Worm (Caenorhabditis elegans) whole organism, L4 larva: ENCODE measurements around the gene rha-2.

Source experiments
- D1046.2 ChIP-seq: fragments of 200-800 bp; sonication (Bioruptor generic); IDR thresholded peaks from 2 replicates; pipeline ENCODE4 v1.3.6; 2022; ENCODE audit warnings: missing genetic modification characterization, missing compliant biosample characterization
- F26F4.8 ChIP-seq: fragments of 200-800 bp; sonication (Bioruptor generic); conservative IDR thresholded peaks from 2 replicates; pipeline ENCODE4 v1.3.6; 2022; ENCODE audit warnings: missing genetic modification characterization, missing compliant biosample characterization
- Y48G9A.11 ChIP-seq: fragments of 200-800 bp; sonication (Bioruptor generic); IDR thresholded peaks from 2 replicates; pipeline ENCODE4 v1.3.6; 2022; ENCODE audit warnings: missing genetic modification reagents, missing genetic modification characterization, missing compliant biosample characterization
- aha-1 ChIP-seq: fragments of 150-350 bp; peaks from one replicate; lab custom pipeline; 2014; ENCODE audit warnings: missing biosample characterization, missing genetic modification characterization
- ceh-28 ChIP-seq: fragments of 150-350 bp; optimal IDR thresholded peaks from 2 replicates; lab custom pipeline; 2014; ENCODE audit warnings: missing biosample characterization, missing genetic modification reagents, missing genetic modification characterization
- ceh-82 ChIP-seq: sonication (generic microtip); optimal IDR thresholded peaks from 2 replicates; lab custom pipeline; 2017; ENCODE audit warnings: missing biosample characterization, missing genetic modification characterization
- ces-1 ChIP-seq: fragments of 150-350 bp; sonication (generic microtip); optimal IDR thresholded peaks from 4 replicates; lab custom pipeline; 2014; ENCODE audit warnings: missing biosample characterization, missing genetic modification reagents, missing genetic modification characterization
- cey-2 ChIP-seq: sonication (generic microtip); optimal IDR thresholded peaks from 3 replicates; lab custom pipeline; 2017; ENCODE audit warnings: missing genetic modification characterization, mild to moderate bottlenecking, missing compliant biosample characterization, antibody characterized with exemption, borderline replicate concordance; ENCODE audit not compliant: insufficient read depth
- ctbp-1 ChIP-seq: fragments of 200-800 bp; sonication (Bioruptor generic); IDR thresholded peaks from 2 replicates; pipeline ENCODE4 v1.3.6; 2022; ENCODE audit warnings: missing genetic modification reagents, missing genetic modification characterization, missing compliant biosample characterization
- daf-19 ChIP-seq: fragments of 200-800 bp; sonication (Bioruptor generic); conservative IDR thresholded peaks from 2 replicates; pipeline ENCODE4 v1.3.6; 2022; ENCODE audit warnings: missing genetic modification characterization, missing compliant biosample characterization
- daf-8 ChIP-seq: fragments of 200-800 bp; sonication (Bioruptor generic); IDR thresholded peaks from 2 replicates; pipeline ENCODE4 v1.3.6; 2022; ENCODE audit warnings: missing genetic modification characterization, missing compliant biosample characterization
- dmd-6 ChIP-seq: fragments of 200-800 bp; sonication (Bioruptor generic); IDR thresholded peaks from 2 replicates; pipeline ENCODE4 v1.3.6; 2022; ENCODE audit warnings: missing genetic modification reagents, missing genetic modification characterization, missing compliant biosample characterization
- fkh-10 ChIP-seq: fragments of 150-350 bp; optimal IDR thresholded peaks from 2 replicates; lab custom pipeline; 2014; ENCODE audit warnings: missing biosample characterization, missing genetic modification reagents, missing genetic modification characterization
- lin-15B ChIP-seq: fragments of 150-350 bp; sonication (generic microtip); optimal IDR thresholded peaks from 3 replicates; lab custom pipeline; 2014; ENCODE audit warnings: missing biosample characterization, missing genetic modification characterization
- lin-38 ChIP-seq: fragments of 200-800 bp; sonication (Bioruptor generic); IDR thresholded peaks from 2 replicates; pipeline ENCODE4 v1.3.6; 2022; ENCODE audit warnings: missing genetic modification reagents, missing genetic modification characterization, missing compliant biosample characterization
- lsy-2 ChIP-seq, 2 experiments: fragments of 150-350 bp in 1 of 2; sonication (generic microtip) in 1 of 2; optimal IDR thresholded peaks; 2 replicates each; lab custom pipeline; 2014 to 2017; ENCODE audit warnings: missing biosample characterization in 2 of 2, missing genetic modification characterization in 2 of 2
- mdt-29 ChIP-seq: fragments of 200-800 bp; sonication (Bioruptor generic); IDR thresholded peaks from 2 replicates; pipeline ENCODE4 v1.3.6; 2022; ENCODE audit warnings: missing genetic modification reagents, missing genetic modification characterization, missing compliant biosample characterization
- mxl-3 ChIP-seq: fragments of 200-800 bp; sonication (Bioruptor generic); optimal IDR thresholded peaks from 2 replicates; lab custom pipeline; 2018; ENCODE audit warnings: mild to moderate bottlenecking, missing genetic modification characterization, missing compliant biosample characterization
- nhr-10 ChIP-seq: fragments of 150-350 bp; optimal IDR thresholded peaks from 2 replicates; lab custom pipeline; 2014; ENCODE audit warnings: missing biosample characterization, missing genetic modification characterization
- nhr-11 ChIP-seq: fragments of 150-350 bp; optimal IDR thresholded peaks from 2 replicates; lab custom pipeline; 2014; ENCODE audit warnings: missing biosample characterization, missing genetic modification characterization
- nhr-25 ChIP-seq: sonication (generic microtip); optimal IDR thresholded peaks from 2 replicates; lab custom pipeline; 2017; ENCODE audit warnings: missing genetic modification characterization, mild to moderate bottlenecking, missing compliant biosample characterization, antibody characterized with exemption, moderate library complexity, borderline replicate concordance; ENCODE audit not compliant: insufficient read depth
- nhr-28 ChIP-seq: fragments of 150-350 bp; optimal IDR thresholded peaks from 2 replicates; lab custom pipeline; 2014; ENCODE audit warnings: missing biosample characterization, missing genetic modification characterization
- nhr-77 ChIP-seq: fragments of 150-350 bp; optimal IDR thresholded peaks from 2 replicates; lab custom pipeline; 2014; ENCODE audit warnings: missing biosample characterization, missing genetic modification characterization
- rbr-2 ChIP-seq: sonication (generic microtip); optimal IDR thresholded peaks from 2 replicates; lab custom pipeline; 2016; ENCODE audit warnings: missing genotype, missing genetic modification characterization, missing compliant biosample characterization
- skn-1 ChIP-seq: fragments of 150-350 bp; optimal IDR thresholded peaks from 2 replicates; lab custom pipeline; 2014; ENCODE audit warnings: missing biosample characterization, missing genetic modification characterization
- spr-1 ChIP-seq: sonication (generic microtip); optimal IDR thresholded peaks from 2 replicates; lab custom pipeline; 2016; ENCODE audit warnings: mild to moderate bottlenecking, missing genetic modification characterization, missing compliant biosample characterization
- unc-39 ChIP-seq: sonication (generic microtip); optimal IDR thresholded peaks from 2 replicates; lab custom pipeline; 2017; ENCODE audit warnings: missing biosample characterization, missing genetic modification characterization
- unc-62 ChIP-seq, 3 experiments: fragments of 150-350 bp in 1 of 3; sonication (generic microtip); optimal IDR thresholded peaks in 2 of 3; peaks in 1 of 3; 1 replicate in 1 of 3; 2 replicates in 2 of 3; lab custom pipeline; 2014 to 2017; ENCODE audit warnings: missing biosample characterization in 3 of 3, missing genetic modification characterization in 3 of 3, missing genetic modification reagents in 3 of 3, missing genotype in 1 of 3
- zfp-2 ChIP-seq: sonication (generic microtip); optimal IDR thresholded peaks from 2 replicates; lab custom pipeline; 2016; ENCODE audit warnings: mild to moderate bottlenecking, missing genetic modification characterization, missing compliant biosample characterization
- zfp-3 ChIP-seq: fragments of 200-800 bp; sonication (Bioruptor generic); conservative IDR thresholded peaks from 2 replicates; pipeline ENCODE4 v1.3.6; 2022; ENCODE audit warnings: missing genetic modification reagents, missing genetic modification characterization, missing compliant biosample characterization
- ztf-11 ChIP-seq: fragments of 150-350 bp; optimal IDR thresholded peaks from 2 replicates; lab custom pipeline; 2014; ENCODE audit warnings: missing biosample characterization, missing genetic modification characterization

The rha-2 gene

DNA sequence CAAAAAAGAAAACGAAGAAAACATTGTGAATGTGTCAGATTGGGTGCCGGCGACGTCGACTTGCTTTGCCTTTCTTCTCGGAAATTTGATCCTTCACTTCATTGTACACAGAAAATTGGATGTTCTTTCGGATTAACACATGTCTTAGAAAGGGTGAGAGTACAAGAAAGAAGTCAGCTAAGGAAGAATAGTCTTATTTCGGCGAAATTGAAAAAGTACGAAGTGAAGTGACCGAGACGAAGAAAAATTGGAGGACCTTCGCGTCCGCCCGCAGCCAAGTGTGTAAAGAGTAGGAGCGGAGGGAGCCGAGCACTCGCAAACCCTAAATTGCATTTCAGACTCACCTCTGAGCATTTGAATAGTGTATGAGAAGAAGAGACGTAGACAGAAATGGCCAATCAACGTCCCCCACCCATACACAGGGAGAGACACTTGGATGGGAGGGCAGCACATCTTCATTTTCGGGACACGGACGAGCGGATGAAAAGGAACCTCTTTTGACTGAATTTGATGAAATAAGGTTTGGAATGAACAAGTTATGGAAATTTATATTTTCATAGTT is 25.7 kb downstream of the rha-2 start, which contains the start of gene glr-1:
glr-1 (minus strand) TSS at position 51 of the 562 bp plus-strand sequence.
- TF ChIP-seq ctbp-1 (0 out of 2 replicates have a peak, but pooled peaks have one; percentile 25), nhr-11 (tag; lab: Kevin White, UChicago) (no peak), nhr-25 (tag; lab: Kevin White, UChicago) (no peak), D1046.2 (GFP tag; lab: Robert Waterston, UW) (no peak), aha-1 (tag; lab: Kevin White, UChicago) (peak; percentile 91), lin-38 (GFP tag; lab: Robert Waterston, UW) (no peak), ces-1 (GFP tag; lab: Kevin White, UChicago) (no peak), zfp-2 (tag; lab: Kevin White, UChicago) (no peak), fkh-10 (GFP tag; lab: Kevin White, UChicago) (peak; percentile 92)

DNA sequence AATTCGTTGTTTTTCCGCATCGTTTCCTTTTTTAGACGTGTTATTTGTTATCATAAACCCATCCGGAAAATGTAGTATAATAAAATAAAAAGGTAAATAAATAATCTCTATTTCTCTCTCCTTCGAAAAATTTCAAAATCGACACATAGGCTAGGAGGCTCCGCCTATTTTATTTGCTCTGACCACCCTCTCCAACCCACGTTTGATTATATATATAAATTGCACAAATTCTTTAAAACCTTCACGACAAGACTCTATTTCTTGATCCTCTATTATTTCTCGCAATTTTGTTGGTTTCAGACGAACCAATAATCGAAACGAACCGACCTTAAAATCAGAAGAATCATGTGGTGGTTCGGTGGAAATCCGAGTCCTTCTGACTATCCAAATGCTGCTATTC is 33.6 kb downstream of the rha-2 start, which contains the start of gene doxa-1:
doxa-1 (plus strand) TSS at position 301 of the 400 bp plus-strand sequence.
- TF ChIP-seq spr-1 (tag; lab: Kevin White, UChicago) (no peak), aha-1 (tag; lab: Kevin White, UChicago) (peak; percentile 11), nhr-28 (tag; lab: Kevin White, UChicago) (no peak), unc-62 (GFP tag; optimal IDR thresholded peaks at IDR 0.05 in 1 of 2; lab: Kevin White, UChicago) (peak in 1 of 2 experiments; percentile 87), unc-62 (tag; optimal IDR thresholded peaks at IDR 0.05; lab: Kevin White, UChicago) (no peak)

DNA sequence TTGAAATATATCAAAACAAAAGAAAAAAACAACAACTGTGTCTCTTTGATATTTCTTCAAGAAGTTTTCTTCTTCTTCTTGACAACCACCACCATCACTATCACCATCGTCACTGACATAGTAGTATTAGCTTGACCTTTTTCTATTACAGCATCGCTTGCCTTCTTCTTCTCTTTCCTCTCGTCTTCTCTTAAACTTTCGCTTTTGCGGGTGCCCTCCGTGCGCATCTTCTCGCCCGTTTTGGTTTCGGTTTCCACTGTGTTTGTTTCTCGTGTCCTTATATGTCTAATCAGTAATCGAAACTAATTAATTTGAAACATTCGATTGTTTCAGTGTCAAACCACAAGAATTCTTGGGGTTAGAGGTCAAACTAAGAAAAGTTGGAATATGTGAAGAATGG is 35.0 kb downstream of the rha-2 start:
- 0 out of 2 replicates have a peak, but pooled peaks have one; percentile 36 for TF ChIP-seq ctbp-1
- TF ChIP-seq daf-8 (GFP tag; lab: Robert Waterston, UW) = no peak
- TF ChIP-seq aha-1 (tag; lab: Kevin White, UChicago) = peak; percentile 93

DNA sequence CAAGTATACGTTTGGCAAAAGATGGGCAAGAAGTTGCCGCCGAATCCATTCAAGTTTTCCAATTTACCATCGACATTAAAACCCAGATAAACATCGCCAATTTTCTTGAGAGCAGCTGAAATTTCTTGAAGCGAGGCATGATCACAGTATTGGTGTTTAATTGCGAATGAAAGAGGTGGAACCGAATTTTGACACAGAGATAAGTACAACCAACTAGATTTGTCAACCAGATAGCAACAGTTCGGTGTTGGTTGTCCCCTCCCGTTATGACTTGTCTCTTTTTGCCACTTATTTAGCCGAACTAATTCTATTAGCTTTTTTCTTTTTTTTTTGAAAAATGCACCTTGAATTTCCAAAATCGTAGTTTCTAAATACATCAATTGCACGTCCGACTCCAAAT is 36.0 kb downstream of the rha-2 start:
- TF ChIP-seq aha-1 (tag; lab: Kevin White, UChicago) (peak; percentile 5), cey-2 (tag; lab: Kevin White, UChicago) (no peak), ceh-28 (no peak), unc-62 (GFP tag; optimal IDR thresholded peaks at IDR 0.05 in 1 of 2; lab: Kevin White, UChicago) (peak in 1 of 2 experiments; percentile 83), unc-62 (tag; optimal IDR thresholded peaks at IDR 0.05; lab: Kevin White, UChicago) (no peak), skn-1 (tag; lab: Kevin White, UChicago) (no peak)

DNA sequence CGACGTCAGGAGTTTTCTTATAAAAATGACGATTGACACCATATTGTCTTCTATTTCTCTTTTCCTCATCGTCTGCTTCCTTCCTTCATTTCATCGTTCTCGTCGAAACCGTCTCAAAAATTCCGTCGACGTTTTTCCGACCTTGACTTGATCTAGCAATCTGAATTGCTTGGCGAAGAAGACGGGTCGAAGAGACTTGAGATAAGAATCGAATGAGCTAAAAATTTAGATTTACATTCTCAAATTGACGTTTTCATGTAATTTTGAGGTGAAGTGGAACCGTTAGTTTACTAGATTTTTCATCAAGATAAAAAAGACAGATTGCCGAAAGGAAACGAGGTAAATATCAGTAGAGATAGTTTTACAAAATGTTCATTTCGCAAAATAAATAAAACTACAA is 36.8 kb downstream of the rha-2 start:
- TF ChIP-seq lin-15B (tag; lab: Kevin White, UChicago) (no peak), zfp-3 (GFP tag; lab: Robert Waterston, UW) (no peak), unc-39 (no peak), rbr-2 (no peak), Y48G9A.11 (GFP tag; lab: Robert Waterston, UW) (no peak), lsy-2 (tag; optimal IDR thresholded peaks at IDR 0.05; lab: Kevin White, UChicago) (no peak), fkh-10 (GFP tag; lab: Kevin White, UChicago) (no peak), mdt-29 (GFP tag; lab: Robert Waterston, UW) (no peak), nhr-10 (tag; lab: Kevin White, UChicago) (no peak), ceh-82 (tag; lab: Kevin White, UChicago) (no peak), F26F4.8 (GFP tag; lab: Robert Waterston, UW) (no peak), daf-19 (GFP tag; lab: Robert Waterston, UW) (no peak), mxl-3 (GFP tag; lab: Kevin White, UChicago) (no peak), nhr-77 (tag; lab: Kevin White, UChicago) (no peak), ztf-11 (tag; lab: Kevin White, UChicago) (no peak), dmd-6 (GFP tag; lab: Robert Waterston, UW) (no peak), skn-1 (tag; lab: Kevin White, UChicago) (no peak)
